Worm (Caenorhabditis elegans): ENCODE measurements around the gene F57E7.2.

Gene F57E7.2

DNA sequence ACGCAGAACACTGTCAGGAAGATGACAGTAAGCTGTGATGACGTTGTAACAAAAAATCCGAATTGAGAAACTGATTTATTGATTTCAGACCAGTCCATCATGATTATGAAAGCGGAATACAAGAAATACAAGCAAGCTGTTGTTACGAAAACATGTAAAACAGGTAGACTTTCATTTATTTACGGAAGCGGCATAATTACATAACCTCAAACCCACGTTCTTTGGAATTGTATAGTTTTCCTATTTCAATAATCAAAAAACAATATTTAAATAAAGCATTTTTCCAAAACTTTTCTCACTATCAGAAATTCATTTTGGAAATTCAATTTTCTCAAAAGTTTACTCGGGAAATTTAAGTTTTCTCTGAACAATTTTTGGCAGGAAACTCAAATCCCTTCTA lies 24.2 kb downstream of the F57E7.2 start, which contains the start of gene str-15:
str-15 (minus strand) TSS at position 101 of the 400 bp plus-strand sequence.
- TF ChIP-seq sem-4 (tag; optimal IDR thresholded peaks at IDR 0.05) (no peak), nhr-237 (tag; optimal IDR thresholded peaks at IDR 0.05) (no peak), C34F6.9 (tag; optimal IDR thresholded peaks at IDR 0.05) (no peak)

DNA sequence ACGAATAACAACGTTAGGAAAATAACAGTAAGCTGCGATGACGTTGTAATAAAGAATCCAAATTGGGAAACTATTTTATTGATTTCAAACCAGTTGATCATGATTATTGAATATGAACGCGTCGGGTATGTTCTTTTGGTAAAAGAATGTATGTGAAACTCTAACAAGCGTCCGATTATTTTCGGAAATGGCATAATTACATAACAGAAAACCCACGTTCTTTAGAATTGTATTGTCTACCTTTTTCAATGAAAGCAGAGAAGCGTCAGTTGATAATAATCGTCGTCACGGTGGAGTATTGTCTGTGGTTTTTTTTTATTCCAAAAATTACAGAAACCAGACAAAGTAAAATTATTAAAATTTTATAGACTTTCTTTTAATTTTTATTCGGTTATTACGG lies 27.9 kb downstream of the F57E7.2 start, which contains the start of gene str-14:
str-14 (minus strand) TSS at position 101 of the 400 bp plus-strand sequence.
- TF ChIP-seq nhr-77 (tag; optimal IDR thresholded peaks at IDR 0.05) (no peak), elt-3 (tag; optimal IDR thresholded peaks at IDR 0.05) (no peak), nhr-129 (tag; optimal IDR thresholded peaks at IDR 0.05) (no peak), ztf-11 (tag; optimal IDR thresholded peaks at IDR 0.05) (no peak), mab-5 (tag; optimal IDR thresholded peaks at IDR 0.05) (no peak), lsy-2 (tag; optimal IDR thresholded peaks at IDR 0.05) (no peak), aly-2 (tag; optimal IDR thresholded peaks at IDR 0.05) (no peak), lin-39 (tag; optimal IDR thresholded peaks at IDR 0.05) (no peak)

- TF ChIP-seq lin-13 (GFP tag; optimal IDR thresholded peaks at IDR 0.05) (no peak), ztf-1 (GFP tag; conservative IDR thresholded peaks at IDR 0.05) (no peak), nhr-6 (tag; optimal IDR thresholded peaks at IDR 0.05) (no peak), Y55F3AM.14 (GFP tag; optimal IDR thresholded peaks at IDR 0.05) (no peak), nhr-21 (tag; optimal IDR thresholded peaks at IDR 0.05) (no peak), lsy-2 (tag; optimal IDR thresholded peaks at IDR 0.05) (no peak), nhr-12 (tag; optimal IDR thresholded peaks at IDR 0.05) (no peak), alr-1 (tag; optimal IDR thresholded peaks at IDR 0.05) (no peak), ztf-11 (tag; optimal IDR thresholded peaks at IDR 0.05) (no peak), nhr-129 (tag; optimal IDR thresholded peaks at IDR 0.05) (no peak), nhr-23 (tag; optimal IDR thresholded peaks at IDR 0.05) (no peak), unc-55 (GFP tag; optimal IDR thresholded peaks at IDR 0.05) (no peak), ZK546.5 (tag; optimal IDR thresholded peaks at IDR 0.05) (no peak), ceh-16 (tag; optimal IDR thresholded peaks at IDR 0.05) (no peak), ama-1 (optimal IDR thresholded peaks at IDR 0.05) (no peak), nhr-77 (tag; optimal IDR thresholded peaks at IDR 0.05) (no peak), peb-1 (tag; optimal IDR thresholded peaks at IDR 0.05) (no peak), F13H6.1 (tag; optimal IDR thresholded peaks at IDR 0.05) (no peak)
Measured at ce11 chrV:16447735-16448134, 35.2 kb downstream of the F57E7.2 start, which contains the start of gene T08G3.13. T08G3.13 (plus strand) TSS chrV:16448035.

DNA sequence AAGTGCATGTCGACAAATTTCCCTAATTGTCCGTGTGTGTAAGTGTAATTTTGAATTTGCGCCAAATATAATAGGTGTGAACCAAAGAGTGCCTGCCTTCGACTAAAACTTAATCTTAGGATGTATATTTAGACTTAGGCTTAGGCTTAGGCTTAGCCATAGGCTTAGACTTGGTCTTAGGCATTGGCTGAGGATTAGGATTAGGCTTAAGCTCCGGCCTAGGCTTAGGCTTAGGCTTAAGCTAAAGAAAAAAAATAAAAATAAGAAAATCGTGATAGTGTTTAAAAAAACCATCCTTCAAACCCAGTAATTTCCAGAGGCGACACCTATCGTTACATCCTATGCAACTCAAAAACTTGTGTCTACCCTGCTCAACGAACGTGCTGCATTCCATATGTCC lies 36.8 kb downstream of the F57E7.2 start:
- TF ChIP-seq nhr-6 (tag; optimal IDR thresholded peaks at IDR 0.05), result no peak

DNA sequence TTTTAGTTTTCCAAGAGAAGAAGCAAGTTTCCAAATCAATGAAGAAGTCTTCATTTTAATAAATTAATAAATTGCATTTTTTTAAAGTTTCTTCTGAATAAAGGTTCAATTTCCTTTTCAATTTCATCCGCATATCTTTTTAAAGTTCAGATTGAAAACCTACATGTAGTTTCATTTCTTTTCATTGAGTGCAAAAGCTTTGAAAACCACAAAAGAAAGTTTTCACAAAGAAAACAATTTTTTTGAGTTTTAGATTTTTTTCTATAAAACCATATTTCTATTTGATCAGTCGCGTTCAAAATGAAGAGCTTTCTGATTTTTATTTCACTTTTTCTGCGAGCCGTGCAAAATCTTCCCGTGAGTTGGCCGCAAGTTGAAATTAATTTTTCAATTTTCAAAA lies 37.3 kb downstream of the F57E7.2 start, which contains the start of gene T08G3.6:
T08G3.6 (plus strand) TSS at position 301 of the 400 bp plus-strand sequence.
- TF ChIP-seq lsy-2 (tag; optimal IDR thresholded peaks at IDR 0.05), result no peak
- no peak for TF ChIP-seq egl-27 (tag; optimal IDR thresholded peaks at IDR 0.05)
- no peak for TF ChIP-seq sma-3 (GFP tag; optimal IDR thresholded peaks at IDR 0.05)
- TF ChIP-seq ama-1 (optimal IDR thresholded peaks at IDR 0.05), result no peak
- no peak for TF ChIP-seq alr-1 (tag; optimal IDR thresholded peaks at IDR 0.05)
- no peak for TF ChIP-seq sma-9 (GFP tag; optimal IDR thresholded peaks at IDR 0.05)
- TF ChIP-seq sma-9 (tag; optimal IDR thresholded peaks at IDR 0.05), result no peak
- no peak for TF ChIP-seq F13H6.1 (tag; optimal IDR thresholded peaks at IDR 0.05)
- TF ChIP-seq lin-39 (tag; optimal IDR thresholded peaks at IDR 0.05), result no peak
- no peak for TF ChIP-seq nhr-6 (tag; optimal IDR thresholded peaks at IDR 0.05)
- no peak for TF ChIP-seq dmd-4 (tag; optimal IDR thresholded peaks at IDR 0.05)
- TF ChIP-seq ztf-4 (tag; optimal IDR thresholded peaks at IDR 0.05), result no peak
- no peak for TF ChIP-seq ztf-1 (GFP tag; conservative IDR thresholded peaks at IDR 0.05)
- no peak for TF ChIP-seq ZK546.5 (tag; optimal IDR thresholded peaks at IDR 0.05)
- no peak for TF ChIP-seq elt-1 (tag; optimal IDR thresholded peaks at IDR 0.05)

ce11 chrV:16443626-16444025 lies 39.3 kb downstream of the F57E7.2 start, which contains the start of gene srh-141:
srh-141 (plus strand) TSS chrV:16443926.
- TF ChIP-seq snpc-4 (tag; optimal IDR thresholded peaks at IDR 0.05) (no peak), sem-4 (tag; optimal IDR thresholded peaks at IDR 0.05) (no peak), sma-3 (GFP tag; optimal IDR thresholded peaks at IDR 0.05) (no peak), zag-1 (tag; optimal IDR thresholded peaks at IDR 0.05) (no peak), skn-1 (tag; optimal IDR thresholded peaks at IDR 0.05) (no peak), lin-11 (tag; optimal IDR thresholded peaks at IDR 0.05) (no peak), fos-1 (tag; optimal IDR thresholded peaks at IDR 0.05) (no peak), ztf-4 (tag; optimal IDR thresholded peaks at IDR 0.05) (no peak), nhr-11 (tag; optimal IDR thresholded peaks at IDR 0.05) (no peak), mbf-1 (tag; optimal IDR thresholded peaks at IDR 0.05) (no peak), nhr-23 (tag; optimal IDR thresholded peaks at IDR 0.05) (no peak), egl-27 (tag; optimal IDR thresholded peaks at IDR 0.05) (no peak), mdl-1 (tag; optimal IDR thresholded peaks at IDR 0.05) (no peak), dmd-4 (tag; optimal IDR thresholded peaks at IDR 0.05) (no peak)

Data from whole organism, L2 larva.